Worm (Caenorhabditis elegans) whole organism, mixed stage, embryonic: ENCODE data around the gene nex-2.

Experiments used
- elt-1 ChIP-seq: sonication (generic microtip); optimal IDR thresholded peaks from 2 replicates; lab custom pipeline; 2017; ENCODE audit warnings: missing genetic modification characterization, mild to moderate bottlenecking, missing compliant biosample characterization, antibody characterized with exemption, moderate library complexity, borderline replicate concordance; ENCODE audit not compliant: insufficient read depth
- lin-32 ChIP-seq: fragments of 200-800 bp; sonication (Bioruptor generic); optimal IDR thresholded peaks from 2 replicates; lab custom pipeline; 2018; ENCODE audit warnings: mild to moderate bottlenecking, missing genetic modification characterization, missing compliant biosample characterization
- nhr-237 ChIP-seq: fragments of 150-350 bp; optimal IDR thresholded peaks from 2 replicates; lab custom pipeline; 2014; ENCODE audit warnings: missing biosample characterization, missing genetic modification characterization
- sptf-1 ChIP-seq: sonication (generic microtip); optimal IDR thresholded peaks from 2 replicates; lab custom pipeline; 2017; ENCODE audit warnings: mild to moderate bottlenecking, missing genetic modification characterization, moderate library complexity, missing compliant biosample characterization

DNA sequence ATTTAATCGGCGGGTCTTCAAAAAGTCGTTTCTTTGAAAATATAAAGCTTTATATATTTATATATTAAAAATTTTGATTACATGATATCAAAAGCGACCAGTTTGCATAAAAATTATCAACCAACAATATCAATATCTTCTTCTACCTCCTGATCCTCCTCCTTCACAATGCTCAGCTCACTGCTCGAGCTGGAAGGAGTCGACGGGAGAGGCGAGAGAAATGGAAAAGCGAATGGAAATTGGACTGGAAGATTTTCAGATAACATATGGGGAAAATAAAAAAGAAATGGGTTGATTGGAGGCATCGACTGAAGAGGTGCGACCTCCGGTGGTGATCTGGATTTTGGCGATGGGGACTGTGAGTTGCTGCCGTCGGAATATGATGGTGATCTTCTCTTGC is 9.7 kb upstream of the nex-2 start:
- TF ChIP-seq nhr-237 (tag; lab: Kevin White, UChicago): no peak
- no peak for TF ChIP-seq lin-32 (GFP tag; lab: Kevin White, UChicago)
- no peak for TF ChIP-seq sptf-1
- TF ChIP-seq elt-1 (tag; lab: Kevin White, UChicago): no peak
